Worm (Caenorhabditis elegans) whole organism, L4/young adult: ENCODE measurements around the gene npr-17.

ENCODE experiments used
- dao-5 ChIP-seq: sonication (generic microtip); optimal IDR thresholded peaks from 2 replicates; lab custom pipeline; 2016; ENCODE audit warnings: missing genotype, missing genetic modification characterization, moderate library complexity, missing compliant biosample characterization
- him-1 ChIP-seq: sonication (generic microtip); optimal IDR thresholded peaks from 2 replicates; lab custom pipeline; 2016; ENCODE audit warnings: missing genotype, missing genetic modification reagents, missing genetic modification characterization, missing compliant biosample characterization

DNA sequence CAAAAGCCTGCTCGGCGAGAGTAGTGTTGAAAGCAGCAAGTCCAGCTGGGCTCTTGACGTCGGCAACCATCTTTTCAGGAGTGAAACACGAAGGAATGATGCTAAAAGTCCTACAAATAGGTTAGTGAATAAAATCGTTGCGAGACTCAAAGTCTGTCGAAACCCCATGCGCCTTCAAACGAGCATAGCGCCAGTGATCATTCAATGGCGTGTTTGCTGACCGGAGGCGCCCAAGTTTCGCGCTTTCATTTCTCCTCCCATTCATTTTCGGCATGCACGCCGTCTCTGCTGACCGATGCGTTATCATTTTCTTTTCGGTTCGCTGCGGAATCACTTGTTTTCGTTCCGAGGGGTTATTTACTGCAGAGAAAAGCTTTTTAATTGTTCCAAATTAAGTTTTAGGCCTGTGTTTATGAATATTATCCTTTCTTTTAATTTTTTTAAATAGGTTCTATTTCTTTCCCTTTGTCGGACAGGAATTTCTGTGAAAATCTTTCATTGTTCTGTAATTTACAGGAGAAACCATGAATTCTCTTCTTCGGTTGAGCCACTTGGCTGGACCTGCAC lies 23.0 kb downstream of the npr-17 start, which contains the start of the genes eef-1B.1 and aco-2:
- TF ChIP-seq him-1 (tag; lab: Kevin White, UChicago), result peak; percentile 67
- no peak for TF ChIP-seq dao-5 (tag; lab: Kevin White, UChicago)
